Worm (Caenorhabditis elegans) whole organism, young adult: Measurements from ENCODE around the gene M03F8.7.

Experiments
- F37B4.10 ChIP-seq: fragments of 200-800 bp; sonication (Bioruptor generic); IDR thresholded peaks from 2 replicates; pipeline ENCODE4 v1.3.6; 2022; ENCODE audit warnings: missing genetic modification characterization, missing compliant biosample characterization
- K12H6.12 ChIP-seq: fragments of 200-800 bp; sonication (Bioruptor generic); optimal IDR thresholded peaks from 2 replicates; lab custom pipeline; 2018; ENCODE audit warnings: mild to moderate bottlenecking, missing genetic modification characterization, missing compliant biosample characterization
- Y79H2A.3 ChIP-seq: fragments of 200-800 bp; sonication (Bioruptor generic); conservative IDR thresholded peaks from 2 replicates; pipeline ENCODE4 v1.3.6; 2022; ENCODE audit warnings: missing genetic modification reagents, missing genetic modification characterization, missing compliant biosample characterization
- aptf-2 ChIP-seq: fragments of 200-800 bp; sonication (Bioruptor generic); conservative IDR thresholded peaks from 2 replicates; pipeline ENCODE4 v1.3.6; 2022; ENCODE audit warnings: missing genetic modification reagents, missing genetic modification characterization, missing compliant biosample characterization
- bed-2 ChIP-seq: fragments of 200-800 bp; sonication (Bioruptor generic); IDR thresholded peaks from 2 replicates; pipeline ENCODE4 v1.3.6; 2022; ENCODE audit warnings: missing genetic modification reagents, missing genetic modification characterization, missing compliant biosample characterization
- ccch-3 ChIP-seq: fragments of 200-800 bp; sonication (Bioruptor generic); optimal IDR thresholded peaks from 2 replicates; lab custom pipeline; 2018; ENCODE audit warnings: mild to moderate bottlenecking, missing genetic modification characterization, missing compliant biosample characterization
- cebp-2 ChIP-seq: fragments of 200-800 bp; sonication (Bioruptor generic); IDR thresholded peaks from 2 replicates; pipeline ENCODE4 v1.3.6; 2022; ENCODE audit warnings: missing genetic modification characterization, missing compliant biosample characterization
- ceh-40 ChIP-seq: fragments of 200-800 bp; sonication (Bioruptor generic); IDR thresholded peaks from 2 replicates; pipeline ENCODE4 v1.3.6; 2022; ENCODE audit warnings: missing genetic modification characterization, missing compliant biosample characterization
- ceh-58 ChIP-seq: fragments of 200-800 bp; sonication (Bioruptor generic); IDR thresholded peaks from 2 replicates; pipeline ENCODE4 v1.3.6; 2022; ENCODE audit warnings: missing genetic modification characterization, missing compliant biosample characterization
- ceh-91 ChIP-seq: fragments of 200-800 bp; sonication (Bioruptor generic); IDR thresholded peaks from 2 replicates; pipeline ENCODE4 v1.3.6; 2022; ENCODE audit warnings: missing genetic modification reagents, missing genetic modification characterization, missing compliant biosample characterization
- die-1 ChIP-seq: sonication (generic microtip); optimal IDR thresholded peaks from 2 replicates; lab custom pipeline; 2016; ENCODE audit warnings: missing genotype, mild to moderate bottlenecking, missing genetic modification characterization, missing compliant biosample characterization
- dpl-1 ChIP-seq: fragments of 150-350 bp; optimal IDR thresholded peaks from 2 replicates; lab custom pipeline; 2014; ENCODE audit warnings: missing biosample characterization, missing genetic modification reagents, missing genetic modification characterization
- egl-18 ChIP-seq: fragments of 200-800 bp; sonication (Bioruptor generic); IDR thresholded peaks from 2 replicates; pipeline ENCODE4 v1.3.6; 2022; ENCODE audit warnings: missing genetic modification reagents, missing genetic modification characterization, missing compliant biosample characterization
- ekl-4 ChIP-seq: fragments of 200-800 bp; sonication (Bioruptor generic); IDR thresholded peaks from 2 replicates; pipeline ENCODE4 v1.3.6; 2022; ENCODE audit warnings: missing genetic modification reagents, missing genetic modification characterization, missing compliant biosample characterization
- ets-4 ChIP-seq: fragments of 200-800 bp; sonication (Bioruptor generic); optimal IDR thresholded peaks from 2 replicates; lab custom pipeline; 2018; ENCODE audit warnings: mild to moderate bottlenecking, missing genetic modification characterization, missing compliant biosample characterization
- gei-17 ChIP-seq: fragments of 200-800 bp; sonication (Bioruptor generic); optimal IDR thresholded peaks from 2 replicates; lab custom pipeline; 2018; ENCODE audit warnings: mild to moderate bottlenecking, missing genetic modification characterization, missing compliant biosample characterization
- him-1 ChIP-seq: sonication (generic microtip); optimal IDR thresholded peaks from 2 replicates; lab custom pipeline; 2016; ENCODE audit warnings: missing genotype, missing genetic modification reagents, missing genetic modification characterization, missing compliant biosample characterization
- hmg-1.2 ChIP-seq: fragments of 200-800 bp; sonication (Bioruptor generic); IDR thresholded peaks from 2 replicates; pipeline ENCODE4 v1.3.6; 2022; ENCODE audit warnings: missing genetic modification reagents, missing genetic modification characterization, missing compliant biosample characterization
- hsf-1 ChIP-seq: fragments of 200-800 bp; sonication (Bioruptor generic); IDR thresholded peaks from 2 replicates; pipeline ENCODE4 v1.3.6; 2022; ENCODE audit warnings: missing genetic modification reagents, missing genetic modification characterization, missing compliant biosample characterization
- lin-26 ChIP-seq: fragments of 200-800 bp; sonication (Bioruptor generic); IDR thresholded peaks from 2 replicates; pipeline ENCODE4 v1.3.6; 2022; ENCODE audit warnings: missing genetic modification reagents, missing genetic modification characterization, missing compliant biosample characterization
- lin-35 ChIP-seq, 3 experiments: fragments of 150-350 bp in 2 of 3; sonication (generic microtip) in 1 of 3; optimal IDR thresholded peaks; 2 replicates each; lab custom pipeline; 2014 to 2018; ENCODE audit warnings: missing biosample characterization in 3 of 3, missing genetic modification characterization in 3 of 3, missing genetic modification reagents in 3 of 3
- lin-40 ChIP-seq: sonication (generic microtip); optimal IDR thresholded peaks from 2 replicates; lab custom pipeline; 2016; ENCODE audit warnings: missing genetic modification characterization, mild to moderate bottlenecking, missing compliant biosample characterization, missing genotype, missing genetic modification reagents
- madf-6 ChIP-seq: fragments of 200-800 bp; sonication (Bioruptor generic); IDR thresholded peaks from 2 replicates; pipeline ENCODE4 v1.3.6; 2022; ENCODE audit warnings: missing genetic modification reagents, missing genetic modification characterization, missing compliant biosample characterization
- mcd-1 ChIP-seq: fragments of 200-800 bp; sonication (Bioruptor generic); IDR thresholded peaks from 2 replicates; pipeline ENCODE4 v1.3.6; 2022; ENCODE audit warnings: missing genetic modification reagents, missing genetic modification characterization, missing compliant biosample characterization
- mel-28 ChIP-seq: sonication (generic microtip); optimal IDR thresholded peaks from 2 replicates; lab custom pipeline; 2016; ENCODE audit warnings: borderline replicate concordance, mild to moderate bottlenecking, missing genetic modification characterization, missing compliant biosample characterization
- mxl-1 ChIP-seq: sonication (generic microtip); optimal IDR thresholded peaks from 2 replicates; lab custom pipeline; 2016; ENCODE audit warnings: missing genetic modification characterization, missing compliant biosample characterization
- nhr-27 ChIP-seq: fragments of 200-800 bp; sonication (Bioruptor generic); optimal IDR thresholded peaks from 2 replicates; lab custom pipeline; 2018; ENCODE audit warnings: mild to moderate bottlenecking, missing genetic modification characterization, moderate library complexity, missing compliant biosample characterization
- nhr-80 ChIP-seq: sonication (generic microtip); optimal IDR thresholded peaks from 2 replicates; lab custom pipeline; 2016; ENCODE audit warnings: missing genetic modification characterization, missing compliant biosample characterization
- snpc-1.3 ChIP-seq: sonication (generic microtip); optimal IDR thresholded peaks from 2 replicates; lab custom pipeline; 2017; ENCODE audit warnings: missing genetic modification characterization, mild to moderate bottlenecking, missing compliant biosample characterization, antibody characterized with exemption, moderate library complexity, missing genotype, missing genetic modification reagents; ENCODE audit not compliant: insufficient read depth
- unc-62 ChIP-seq: fragments of 150-350 bp; optimal IDR thresholded peaks from 2 replicates; lab custom pipeline; 2014; ENCODE audit warnings: missing biosample characterization, missing genetic modification reagents, missing genetic modification characterization
- ztf-18 ChIP-seq: sonication (generic microtip); optimal IDR thresholded peaks from 2 replicates; lab custom pipeline; 2016; ENCODE audit warnings: missing genotype, mild to moderate bottlenecking, missing genetic modification characterization, missing compliant biosample characterization
- ztf-25 ChIP-seq: fragments of 200-800 bp; sonication (Bioruptor generic); IDR thresholded peaks from 2 replicates; pipeline ENCODE4 v1.3.6; 2022; ENCODE audit warnings: missing genetic modification reagents, missing genetic modification characterization, missing compliant biosample characterization

The M03F8.7 gene

ce11 chrV:5955627-5956026 is 18.9 kb downstream of the M03F8.7 start:
- TF ChIP-seq Y79H2A.3 (GFP tag; lab: Robert Waterston, UW) (no peak), egl-18 (GFP tag; lab: Robert Waterston, UW) (no peak), ztf-18 (no peak), ets-4 (GFP tag; lab: Kevin White, UChicago) (no peak), nhr-80 (tag; lab: Kevin White, UChicago) (no peak), ccch-3 (GFP tag; lab: Kevin White, UChicago) (no peak), lin-26 (GFP tag; lab: Robert Waterston, UW) (no peak), gei-17 (GFP tag; lab: Kevin White, UChicago) (no peak)

ce11 chrV:5961516-5961915 is 24.8 kb downstream of the M03F8.7 start, which contains the start of gene mcp-1:
Gene mcp-1 (plus strand): TSS chrV:5961807.
- TF ChIP-seq cebp-2 (GFP tag; lab: Robert Waterston, UW) (0 out of 2 replicates have a peak, but pooled peaks have one; percentile 16), F37B4.10 (GFP tag; lab: Robert Waterston, UW) (no peak)
- TF ChIP-seq, all 124 proteins: peak for 1

DNA sequence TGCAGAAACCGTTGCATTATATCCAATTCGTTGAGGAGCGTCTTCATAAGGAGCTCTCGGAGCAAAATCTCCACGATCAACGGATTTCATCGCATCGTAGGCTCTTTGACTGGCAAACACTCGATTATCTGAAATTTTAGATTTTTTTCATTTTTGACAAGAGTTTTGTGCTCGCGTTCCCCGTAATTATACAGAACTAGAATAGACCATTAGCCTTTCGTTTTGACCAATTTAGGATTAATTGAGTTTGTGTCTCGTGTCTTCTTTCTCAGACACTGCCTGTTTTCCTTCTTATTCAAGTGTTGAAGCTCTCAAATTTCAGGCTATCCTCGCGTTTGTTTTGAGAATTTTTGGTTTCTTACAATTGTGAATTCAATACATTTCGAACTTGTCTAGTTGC is 26.4 kb downstream of the M03F8.7 start:
- no peak for TF ChIP-seq lin-40 (tag; lab: Kevin White, UChicago)
- no peak for TF ChIP-seq aptf-2
- TF ChIP-seq mxl-1 (tag; lab: Kevin White, UChicago), result no peak
- no peak for TF ChIP-seq him-1 (tag; lab: Kevin White, UChicago)
- no peak for TF ChIP-seq madf-6 (GFP tag; lab: Robert Waterston, UW)
- TF ChIP-seq K12H6.12, result no peak
- no peak for TF ChIP-seq mcd-1
- TF ChIP-seq ceh-58 (GFP tag; lab: Robert Waterston, UW), result no peak
- TF ChIP-seq, all 124 proteins: peak for 0

DNA sequence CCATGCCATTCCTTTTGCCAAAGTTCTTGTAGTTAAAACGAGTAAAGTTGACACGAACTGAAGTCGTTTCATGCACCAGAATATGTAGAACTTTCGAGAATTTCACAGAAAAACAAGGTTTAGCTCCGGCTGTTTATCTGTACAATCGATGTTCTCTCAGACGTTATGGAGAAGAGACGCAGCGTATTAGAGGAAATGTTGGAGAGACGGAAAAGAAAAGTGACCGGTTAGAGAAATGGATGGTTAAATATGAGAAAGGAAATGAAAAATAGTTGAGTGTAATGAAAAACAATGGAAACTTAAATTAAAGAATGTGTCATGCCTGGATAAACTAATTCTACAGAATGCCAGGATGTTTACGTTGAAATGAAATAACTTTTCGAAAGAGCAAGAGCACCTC is 27.0 kb downstream of the M03F8.7 start, which contains the start of gene pcm-1:
Gene pcm-1, minus strand, starts transcription at position 187 of the 400 bp plus-strand sequence.
- TF ChIP-seq hmg-1.2 (GFP tag; lab: Robert Waterston, UW), result peak; percentile 45; the same call in 1 of the 2 replicates
- peak; percentile 33 for TF ChIP-seq K12H6.12
- no peak for TF ChIP-seq ekl-4
- TF ChIP-seq die-1 (tag; lab: Kevin White, UChicago), result no peak
- TF ChIP-seq ztf-25, result no peak

ce11 chrV:5964658-5965178 is 28.0 kb downstream of the M03F8.7 start:
- peak in 1 of 3 experiments; percentile 18 for TF ChIP-seq lin-35 (GFP tag; optimal IDR thresholded peaks at IDR 0.05; lab: Kevin White, UChicago)
- no peak for TF ChIP-seq dpl-1 (GFP tag; lab: Kevin White, UChicago)
- no peak for TF ChIP-seq unc-62 (GFP tag; lab: Kevin White, UChicago)
- peak; percentile 13 for TF ChIP-seq K12H6.12

- TF ChIP-seq ceh-40 (GFP tag; lab: Robert Waterston, UW), result no peak
- TF ChIP-seq bed-2, result no peak
Measured at ce11 chrV:5972582-5972981, 35.8 kb downstream of the M03F8.7 start.

DNA sequence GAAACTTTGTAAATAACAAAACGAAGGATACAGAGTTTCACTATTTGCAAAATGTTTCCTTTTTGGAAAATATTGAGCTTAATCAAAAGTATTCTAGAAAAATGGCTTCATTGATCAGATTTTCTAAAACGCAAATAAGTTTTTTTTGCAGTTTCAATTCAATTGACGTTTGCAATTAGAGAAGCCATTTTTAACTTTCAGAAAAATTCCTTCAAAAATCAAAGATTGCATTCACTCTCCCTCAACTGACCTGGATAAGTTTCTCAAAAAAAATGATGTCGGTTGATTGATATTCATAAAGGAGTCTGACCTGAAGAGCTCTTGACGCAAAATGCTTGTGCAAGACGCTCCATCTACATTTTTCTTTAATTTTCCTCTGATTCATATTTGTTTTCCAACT is 37.0 kb downstream of the M03F8.7 start:
- TF ChIP-seq hsf-1 (GFP tag; lab: Robert Waterston, UW) (no peak), snpc-1.3 (tag; lab: Kevin White, UChicago) (no peak), nhr-27 (tag; lab: Kevin White, UChicago) (no peak), mel-28 (tag; lab: Kevin White, UChicago) (no peak), bed-2 (no peak), ceh-91 (GFP tag; lab: Robert Waterston, UW) (no peak)
